Fruit fly (Drosophila melanogaster) whole organism, larva: ENCODE results near the gene tok.
A peak's percentile ranks its signal among the peaks of the same experiment; 100 is the strongest.

Experiments
- noc ChIP-seq: fragments of 200-800 bp; sonication (Bioruptor generic); optimal IDR thresholded peaks from 3 replicates; lab custom pipeline; 2019; ENCODE audit warnings: missing biosample characterization, mild to moderate bottlenecking, missing genetic modification characterization, moderate library complexity

Gene tok

dm6 chr3R:24768538-24769401 is 49.3 kb downstream of the tok start, which contains the start of gene CG13631:
TSS of gene CG13631 (plus strand) at chr3R:24769351.
- peak; percentile 32 for TF ChIP-seq noc (tag; lab: Kevin White, UChicago)

- no peak for TF ChIP-seq noc (tag; lab: Kevin White, UChicago)
Observed at dm6 chr3R:24769601-24770000, 50.1 kb downstream of the tok start.

dm6 chr3R:24771273-24772231 is 52.1 kb downstream of the tok start, which contains the start of gene CG42331:
TSS of gene CG42331 (plus strand) at chr3R:24772181.
- peak; percentile 69 for TF ChIP-seq noc (tag; lab: Kevin White, UChicago)

dm6 chr3R:24773016-24773415 is 53.5 kb downstream of the tok start:
- no peak for TF ChIP-seq noc (tag; lab: Kevin White, UChicago)

- no peak for TF ChIP-seq noc (tag; lab: Kevin White, UChicago)
Observed at dm6 chr3R:24773422-24773821, 53.9 kb downstream of the tok start.

- no peak for TF ChIP-seq noc (tag; lab: Kevin White, UChicago)
Observed at dm6 chr3R:24777101-24777500, 57.6 kb downstream of the tok start.

dm6 chr3R:24778218-24778739 is 58.8 kb downstream of the tok start:
- TF ChIP-seq noc (tag; lab: Kevin White, UChicago): no peak

dm6 chr3R:24787042-24787565 is 67.6 kb downstream of the tok start, which contains the start of gene CG5805:
TSS of gene CG5805 (minus strand) at chr3R:24787421.
- peak; percentile 41 for TF ChIP-seq noc (tag; lab: Kevin White, UChicago)

dm6 chr3R:24787734-24788133 is 68.2 kb downstream of the tok start, which contains the start of gene Ets96B:
TSS of gene Ets96B (plus strand) at chr3R:24788054.
- no peak for TF ChIP-seq noc (tag; lab: Kevin White, UChicago)

- no peak for TF ChIP-seq noc (tag; lab: Kevin White, UChicago)
Observed at dm6 chr3R:24790036-24790435, 70.5 kb downstream of the tok start, which contains the start of gene CG13634. TSS of gene CG13634 (minus strand) at chr3R:24790136.

- peak; percentile 57 for TF ChIP-seq noc (tag; lab: Kevin White, UChicago)
Observed at dm6 chr3R:24798595-24798994, 79.1 kb downstream of the tok start.
